Worm (Caenorhabditis elegans): ENCODE data around the gene nfki-1.
A peak's percentile ranks its signal among the peaks of the same experiment; 100 is the strongest.

Gene nfki-1

ce11 chrX:15362152-15362922 is 7.3 kb downstream of the nfki-1 start:
- TF ChIP-seq ref-1 (GFP tag; conservative IDR thresholded peaks at IDR 0.05), result no peak
- TF ChIP-seq T22C8.4 (GFP tag; IDR thresholded peaks at IDR 0.05), result no peak
- no peak for TF ChIP-seq med-1 (GFP tag; optimal IDR thresholded peaks at IDR 0.05; ENCODE audit: insufficient read depth)
- no peak for TF ChIP-seq cog-1 (tag; optimal IDR thresholded peaks at IDR 0.05)
- TF ChIP-seq tab-1 (GFP tag; IDR thresholded peaks at IDR 0.05), result no peak
- no peak for TF ChIP-seq flt-1 (GFP tag; IDR thresholded peaks at IDR 0.05)
- no peak for TF ChIP-seq klf-2 (GFP tag; conservative IDR thresholded peaks at IDR 0.05)
- TF ChIP-seq ztf-29 (GFP tag; IDR thresholded peaks at IDR 0.05), result no peak
- no peak for TF ChIP-seq ztf-23 (GFP tag; IDR thresholded peaks at IDR 0.05)

ce11 chrX:15365235-15365634 is 10.2 kb downstream of the nfki-1 start:
- TF ChIP-seq T22C8.4 (GFP tag; IDR thresholded peaks at IDR 0.05) (no peak), ztf-29 (GFP tag; IDR thresholded peaks at IDR 0.05) (no peak), cog-1 (tag; optimal IDR thresholded peaks at IDR 0.05) (peak; percentile 32), klf-2 (GFP tag; conservative IDR thresholded peaks at IDR 0.05) (no peak)

DNA sequence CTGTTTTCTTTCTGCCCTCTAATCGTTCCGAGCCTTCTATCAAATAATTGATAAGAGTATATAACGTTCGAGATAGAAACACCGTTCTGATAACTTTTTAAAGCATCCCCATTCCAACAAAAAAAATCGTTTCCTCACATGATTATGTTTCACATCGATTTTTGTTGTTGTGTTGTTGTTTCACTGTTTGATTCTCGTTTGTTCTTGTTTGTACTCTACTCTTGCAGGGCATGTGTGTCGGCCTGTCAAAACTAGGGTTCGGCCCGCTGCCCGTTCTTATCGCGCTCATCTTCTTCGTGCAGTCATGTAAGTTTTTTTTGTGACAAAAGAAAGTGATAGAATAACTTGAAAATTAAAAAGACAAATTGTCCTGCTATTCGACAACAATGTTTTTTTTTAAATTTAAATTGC is 10.7 kb downstream of the nfki-1 start, which contains the start of gene C33A11.2:
C33A11.2 (plus strand) TSS at position 226 of the 411 bp plus-strand sequence.
- TF ChIP-seq ref-1 (GFP tag; conservative IDR thresholded peaks at IDR 0.05) (no peak), T22C8.4 (GFP tag; IDR thresholded peaks at IDR 0.05) (no peak), cog-1 (tag; optimal IDR thresholded peaks at IDR 0.05) (no peak), klf-2 (GFP tag; conservative IDR thresholded peaks at IDR 0.05) (no peak), tab-1 (GFP tag; IDR thresholded peaks at IDR 0.05) (no peak), ztf-29 (GFP tag; IDR thresholded peaks at IDR 0.05) (no peak), ztf-23 (GFP tag; IDR thresholded peaks at IDR 0.05) (no peak), med-1 (GFP tag; optimal IDR thresholded peaks at IDR 0.05; ENCODE audit: insufficient read depth) (no peak), flt-1 (GFP tag; IDR thresholded peaks at IDR 0.05) (no peak)

ce11 chrX:15372772-15373171 is 17.7 kb downstream of the nfki-1 start:
- no peak for TF ChIP-seq klf-2 (GFP tag; conservative IDR thresholded peaks at IDR 0.05)
- TF ChIP-seq cog-1 (tag; optimal IDR thresholded peaks at IDR 0.05), result no peak
- TF ChIP-seq flt-1 (GFP tag; IDR thresholded peaks at IDR 0.05), result no peak
- no peak for TF ChIP-seq ref-1 (GFP tag; conservative IDR thresholded peaks at IDR 0.05)
- no peak for TF ChIP-seq ztf-29 (GFP tag; IDR thresholded peaks at IDR 0.05)
- TF ChIP-seq tab-1 (GFP tag; IDR thresholded peaks at IDR 0.05), result no peak
- no peak for TF ChIP-seq T22C8.4 (GFP tag; IDR thresholded peaks at IDR 0.05)
- TF ChIP-seq ztf-23 (GFP tag; IDR thresholded peaks at IDR 0.05), result no peak
- no peak for TF ChIP-seq med-1 (GFP tag; optimal IDR thresholded peaks at IDR 0.05; ENCODE audit: insufficient read depth)

DNA sequence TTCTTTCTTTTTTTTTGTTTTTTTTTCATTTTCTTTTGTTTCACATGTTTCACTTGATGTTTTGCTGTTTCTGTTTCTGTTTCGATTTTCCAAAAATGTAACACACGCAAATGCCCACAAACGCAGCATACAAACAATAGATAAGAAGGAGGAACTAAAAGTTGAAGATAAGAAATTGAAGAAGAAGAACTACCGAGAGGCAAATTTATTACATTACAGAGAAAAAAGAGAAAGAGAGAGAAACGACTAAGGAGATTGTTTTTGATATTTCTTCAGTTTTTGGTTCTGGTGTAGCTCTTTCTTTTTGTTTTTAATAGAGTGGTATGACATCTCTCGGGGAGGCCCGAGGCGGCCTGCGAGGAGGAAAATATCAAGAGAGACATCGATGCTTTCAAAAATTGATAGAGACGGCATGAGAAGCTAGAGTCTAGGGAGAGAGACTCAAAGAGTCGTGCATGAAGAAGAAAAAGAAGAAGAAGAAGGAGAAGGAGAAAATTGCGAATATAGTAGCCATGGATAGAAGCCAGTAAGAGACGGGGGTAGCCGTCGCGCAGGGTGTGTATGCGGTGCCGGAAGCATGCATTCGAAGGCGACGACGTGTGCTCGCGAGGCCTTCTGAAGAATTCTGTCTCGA is 18.5 kb downstream of the nfki-1 start:
- TF ChIP-seq med-1 (GFP tag; optimal IDR thresholded peaks at IDR 0.05; ENCODE audit: insufficient read depth) (no peak), ztf-29 (GFP tag; IDR thresholded peaks at IDR 0.05) (no peak), cog-1 (tag; optimal IDR thresholded peaks at IDR 0.05) (no peak), T22C8.4 (GFP tag; IDR thresholded peaks at IDR 0.05) (no peak), ref-1 (GFP tag; conservative IDR thresholded peaks at IDR 0.05) (no peak), klf-2 (GFP tag; conservative IDR thresholded peaks at IDR 0.05) (no peak), flt-1 (GFP tag; IDR thresholded peaks at IDR 0.05) (no peak), tab-1 (GFP tag; IDR thresholded peaks at IDR 0.05) (no peak), ztf-23 (GFP tag; IDR thresholded peaks at IDR 0.05) (no peak)

DNA sequence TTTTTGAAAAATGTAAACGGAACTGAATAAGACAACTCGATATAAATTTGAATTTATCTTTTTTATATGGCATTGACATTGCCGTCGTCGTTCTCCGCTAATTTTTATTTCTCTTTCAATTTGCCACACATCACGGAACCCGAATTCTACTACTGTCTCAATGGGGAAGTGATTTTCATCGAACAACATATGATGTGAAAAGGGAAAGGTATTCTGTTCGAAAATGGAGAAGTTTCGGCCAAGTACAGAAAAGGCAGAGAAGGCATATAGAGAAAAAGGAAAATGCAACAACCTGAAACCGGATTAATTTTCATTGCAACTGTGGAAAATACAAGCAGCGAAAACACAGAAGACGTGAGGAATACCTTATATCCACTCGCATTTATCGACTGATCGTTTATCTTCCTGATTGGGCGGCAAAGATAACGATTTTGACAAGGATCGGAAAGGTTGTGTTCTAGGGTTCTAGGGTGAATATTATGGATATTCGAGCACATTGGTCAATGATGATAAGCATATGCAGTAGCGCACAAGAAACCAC is 19.7 kb downstream of the nfki-1 start:
- TF ChIP-seq med-1 (GFP tag; optimal IDR thresholded peaks at IDR 0.05; ENCODE audit: insufficient read depth) (no peak), klf-2 (GFP tag; conservative IDR thresholded peaks at IDR 0.05) (no peak), tab-1 (GFP tag; IDR thresholded peaks at IDR 0.05) (no peak), cog-1 (tag; optimal IDR thresholded peaks at IDR 0.05) (no peak), ztf-29 (GFP tag; IDR thresholded peaks at IDR 0.05) (no peak), flt-1 (GFP tag; IDR thresholded peaks at IDR 0.05) (no peak), ztf-23 (GFP tag; IDR thresholded peaks at IDR 0.05) (no peak), ref-1 (GFP tag; conservative IDR thresholded peaks at IDR 0.05) (no peak), T22C8.4 (GFP tag; IDR thresholded peaks at IDR 0.05) (no peak)

ce11 chrX:15375299-15375698 is 20.3 kb downstream of the nfki-1 start:
- TF ChIP-seq T22C8.4 (GFP tag; IDR thresholded peaks at IDR 0.05) (no peak), klf-2 (GFP tag; conservative IDR thresholded peaks at IDR 0.05) (no peak), cog-1 (tag; optimal IDR thresholded peaks at IDR 0.05) (no peak), ztf-29 (GFP tag; IDR thresholded peaks at IDR 0.05) (no peak), tab-1 (GFP tag; IDR thresholded peaks at IDR 0.05) (no peak), ztf-23 (GFP tag; IDR thresholded peaks at IDR 0.05) (no peak), ref-1 (GFP tag; conservative IDR thresholded peaks at IDR 0.05) (no peak)

ce11 chrX:15376580-15376979 is 21.5 kb downstream of the nfki-1 start:
- TF ChIP-seq T22C8.4 (GFP tag; IDR thresholded peaks at IDR 0.05) (no peak), ztf-29 (GFP tag; IDR thresholded peaks at IDR 0.05) (no peak), tab-1 (GFP tag; IDR thresholded peaks at IDR 0.05) (no peak), flt-1 (GFP tag; IDR thresholded peaks at IDR 0.05) (no peak), cog-1 (tag; optimal IDR thresholded peaks at IDR 0.05) (no peak), klf-2 (GFP tag; conservative IDR thresholded peaks at IDR 0.05) (no peak), ref-1 (GFP tag; conservative IDR thresholded peaks at IDR 0.05) (no peak), ztf-23 (GFP tag; IDR thresholded peaks at IDR 0.05) (no peak), med-1 (GFP tag; optimal IDR thresholded peaks at IDR 0.05; ENCODE audit: insufficient read depth) (no peak)

ce11 chrX:15377724-15378123 is 22.7 kb downstream of the nfki-1 start, which contains the start of gene svh-5:
svh-5 (minus strand) TSS chrX:15377824.
- TF ChIP-seq cog-1 (tag; optimal IDR thresholded peaks at IDR 0.05) (no peak), ztf-29 (GFP tag; IDR thresholded peaks at IDR 0.05) (no peak), ref-1 (GFP tag; conservative IDR thresholded peaks at IDR 0.05) (no peak), ztf-23 (GFP tag; IDR thresholded peaks at IDR 0.05) (no peak), klf-2 (GFP tag; conservative IDR thresholded peaks at IDR 0.05) (no peak), tab-1 (GFP tag; IDR thresholded peaks at IDR 0.05) (no peak), flt-1 (GFP tag; IDR thresholded peaks at IDR 0.05) (no peak), T22C8.4 (GFP tag; IDR thresholded peaks at IDR 0.05) (no peak), med-1 (GFP tag; optimal IDR thresholded peaks at IDR 0.05; ENCODE audit: insufficient read depth) (no peak)

Data from whole organism, midembryonic.